Worm (Caenorhabditis elegans): ENCODE measurements around the gene W01G7.4.

The W01G7.4 gene

DNA sequence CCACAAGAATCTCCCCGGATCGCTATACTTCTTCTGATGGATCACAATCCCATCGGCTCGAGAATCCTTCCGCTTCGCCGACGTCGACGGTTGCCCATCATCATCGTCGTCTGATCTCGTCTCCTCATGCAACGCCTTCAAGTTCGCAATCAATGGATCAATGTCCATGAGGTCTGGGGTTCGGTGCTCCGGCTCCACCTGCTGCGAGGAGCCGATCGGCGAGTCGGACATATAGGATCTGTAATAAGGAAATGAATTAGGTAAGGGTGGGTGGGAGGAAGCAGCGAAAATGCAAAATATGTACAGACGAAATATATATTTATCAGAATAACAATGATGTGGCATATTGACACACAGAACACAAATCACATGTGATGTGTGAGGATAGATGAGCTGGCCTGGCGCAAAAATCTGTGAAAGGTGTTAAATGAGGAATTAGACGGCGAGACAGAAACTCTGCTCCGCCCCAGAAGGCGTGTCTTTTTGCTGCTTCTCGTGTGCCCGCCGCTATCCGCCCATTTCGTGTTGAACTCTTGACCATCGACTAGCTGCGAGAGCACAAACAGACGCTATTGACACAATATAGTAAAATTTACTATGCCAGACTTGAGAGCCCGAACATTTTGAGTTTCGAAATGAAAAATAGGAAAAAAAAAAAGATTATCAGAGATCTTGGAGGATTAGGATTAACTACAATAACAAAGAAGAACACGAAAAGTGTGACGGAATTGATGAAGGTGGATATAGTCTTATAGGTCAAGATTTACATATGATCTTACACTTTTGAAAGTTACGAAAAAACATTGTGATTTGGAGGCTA is 22.8 kb upstream of the W01G7.4 start:
- TF ChIP-seq hlh-15 (tag; optimal IDR thresholded peaks at IDR 0.05) (no peak), dve-1 (tag; optimal IDR thresholded peaks at IDR 0.05) (peak; percentile 7)

DNA sequence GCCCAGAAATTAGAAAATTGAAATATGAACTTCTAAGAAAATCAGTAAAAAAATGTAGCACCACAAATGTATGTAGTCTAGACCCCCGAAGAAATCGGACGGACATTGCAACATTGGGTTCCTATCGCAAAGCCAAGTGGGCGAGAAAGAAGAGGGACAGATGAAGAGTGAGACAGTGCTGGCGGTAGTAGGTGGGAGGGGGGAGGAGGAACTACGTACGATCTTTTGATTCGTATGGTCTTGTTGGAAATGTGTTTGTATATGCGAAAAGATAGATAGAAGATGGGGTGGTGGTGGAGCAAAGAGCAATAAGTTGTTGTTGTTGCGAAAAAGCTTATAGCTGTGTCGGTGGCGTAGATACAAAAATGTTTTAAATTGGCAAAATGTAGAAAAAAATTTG is 22.2 kb upstream of the W01G7.4 start:
- TF ChIP-seq K02D7.2 (tag; optimal IDR thresholded peaks at IDR 0.05): no peak
- TF ChIP-seq elt-2 (tag; optimal IDR thresholded peaks at IDR 0.05): peak; percentile 10
- peak; percentile 3 for TF ChIP-seq unc-55 (GFP tag; optimal IDR thresholded peaks at IDR 0.05)
- no peak for TF ChIP-seq hlh-30 (tag; optimal IDR thresholded peaks at IDR 0.05; ENCODE audit: insufficient read depth)

DNA sequence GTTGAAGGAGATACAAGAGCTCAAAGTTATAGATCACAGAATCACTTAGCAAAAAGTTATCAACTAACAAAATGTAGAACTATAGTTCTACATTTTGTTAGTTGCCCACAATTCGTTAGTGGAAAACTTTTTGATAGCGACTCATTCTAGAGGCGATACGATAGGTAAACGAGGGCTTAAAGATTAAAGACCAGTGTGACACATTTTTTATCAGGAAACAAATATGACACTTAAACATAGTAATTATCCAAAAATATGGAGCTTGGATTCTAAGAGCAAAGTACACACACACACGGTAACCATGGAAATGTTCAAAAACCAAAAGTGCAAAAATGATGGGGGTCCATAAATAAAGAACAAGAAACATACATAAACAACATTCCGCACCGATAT is 20.7 kb upstream of the W01G7.4 start:
- no peak for TF ChIP-seq ztf-16 (tag; optimal IDR thresholded peaks at IDR 0.05)
- no peak for TF ChIP-seq odd-2 (tag; optimal IDR thresholded peaks at IDR 0.05)
- no peak for TF ChIP-seq sox-2 (GFP tag; IDR thresholded peaks at IDR 0.05)
- no peak for TF ChIP-seq hlh-6 (tag; optimal IDR thresholded peaks at IDR 0.05)
- TF ChIP-seq ceh-19 (GFP tag; optimal IDR thresholded peaks at IDR 0.05): no peak
- no peak for TF ChIP-seq ceh-18 (tag; optimal IDR thresholded peaks at IDR 0.05)
- TF ChIP-seq pros-1 (tag; optimal IDR thresholded peaks at IDR 0.05): no peak
- TF ChIP-seq dmd-4 (tag; optimal IDR thresholded peaks at IDR 0.05; ENCODE audit: borderline replicate concordance): no peak
- TF ChIP-seq ref-2 (tag; optimal IDR thresholded peaks at IDR 0.05): no peak
- no peak for TF ChIP-seq sdc-2 (tag; optimal IDR thresholded peaks at IDR 0.05)
- no peak for TF ChIP-seq rnt-1 (tag; optimal IDR thresholded peaks at IDR 0.05)
- TF ChIP-seq nhr-11 (tag; optimal IDR thresholded peaks at IDR 0.05): no peak
- TF ChIP-seq ceh-22 (tag; optimal IDR thresholded peaks at IDR 0.05): no peak

DNA sequence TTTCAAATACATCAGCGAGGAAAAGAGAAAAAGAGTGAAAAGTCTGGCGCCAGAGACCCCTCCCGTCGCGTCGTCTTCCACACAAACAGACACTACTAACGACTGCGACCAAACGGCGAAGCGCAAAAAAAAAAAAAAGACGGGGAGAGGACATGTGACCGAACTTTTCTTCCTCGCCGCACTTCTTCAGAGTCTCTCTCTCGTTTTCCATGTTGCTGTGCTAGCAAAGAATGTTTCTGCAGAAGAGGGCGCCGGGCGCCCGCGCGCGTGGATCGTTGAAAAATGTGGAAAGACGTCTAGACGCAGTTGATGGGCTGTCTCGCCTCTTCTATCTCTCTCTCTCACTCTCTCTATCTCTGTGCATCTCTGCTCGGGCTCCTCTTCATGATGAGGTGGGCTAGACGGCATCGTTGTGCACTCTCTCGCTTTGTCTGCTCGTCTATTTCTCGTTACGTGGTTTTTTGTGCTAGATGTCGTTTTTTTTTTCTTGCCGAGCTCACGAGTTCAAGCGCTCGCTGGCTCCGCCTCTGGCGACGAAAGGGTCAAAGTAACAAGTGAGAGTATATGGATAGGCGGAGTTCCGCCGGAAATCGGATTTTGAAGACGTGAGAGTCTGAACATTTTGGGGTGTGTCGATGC is 20.2 kb upstream of the W01G7.4 start:
- TF ChIP-seq C08G9.2 (tag; optimal IDR thresholded peaks at IDR 0.05) (peak; percentile 14), nfya-1 (tag; optimal IDR thresholded peaks at IDR 0.05) (peak; percentile 62), pat-9 (tag; optimal IDR thresholded peaks at IDR 0.05) (peak; percentile 7), pros-1 (tag; optimal IDR thresholded peaks at IDR 0.05) (peak; percentile 53), lim-6 (tag; optimal IDR thresholded peaks at IDR 0.05) (peak; percentile 20), hlh-30 (tag; optimal IDR thresholded peaks at IDR 0.05; ENCODE audit: insufficient read depth) (peak; percentile 48), ceh-14 (tag; optimal IDR thresholded peaks at IDR 0.05) (peak; percentile 36), rnt-1 (tag; optimal IDR thresholded peaks at IDR 0.05) (peak; percentile 67), Y22D7AL.16 (tag; optimal IDR thresholded peaks at IDR 0.05) (no peak), ets-4 (tag; optimal IDR thresholded peaks at IDR 0.05) (peak; percentile 12), F13H6.1 (tag; optimal IDR thresholded peaks at IDR 0.05) (peak; percentile 76), gmeb-2 (tag; optimal IDR thresholded peaks at IDR 0.05) (no peak), ttx-3 (tag; optimal IDR thresholded peaks at IDR 0.05) (no peak), pqm-1 (tag; optimal IDR thresholded peaks at IDR 0.05) (peak; percentile 92), ceh-34 (tag; optimal IDR thresholded peaks at IDR 0.05) (peak; percentile 46), syd-9 (tag; optimal IDR thresholded peaks at IDR 0.05) (peak; percentile 15), tbx-2 (tag; optimal IDR thresholded peaks at IDR 0.05) (peak; percentile 53), ceh-18 (tag; optimal IDR thresholded peaks at IDR 0.05) (peak; percentile 97), unc-55 (GFP tag; optimal IDR thresholded peaks at IDR 0.05) (peak; percentile 76), elt-2 (tag; optimal IDR thresholded peaks at IDR 0.05) (peak; percentile 0), unc-42 (tag; optimal IDR thresholded peaks at IDR 0.05) (peak; percentile 78), ceh-31 (tag; optimal IDR thresholded peaks at IDR 0.05) (peak; percentile 83), pha-2 (tag; optimal IDR thresholded peaks at IDR 0.05) (no peak), ama-1 (optimal IDR thresholded peaks at IDR 0.05) (no peak)
